Worm (Caenorhabditis elegans): ENCODE data around the gene mab-10.

Gene mab-10

ce11 chrII:10557206-10557574, 29.3 kb downstream of the mab-10 start:
- TF ChIP-seq lsy-2 (tag; optimal IDR thresholded peaks at IDR 0.05) (peak; percentile 41 to 67), alr-1 (tag; optimal IDR thresholded peaks at IDR 0.05; ENCODE audit: borderline replicate concordance) (no peak), mdl-1 (tag; optimal IDR thresholded peaks at IDR 0.05) (peak in 1 of 2 experiments; percentile 47), fos-1 (tag; optimal IDR thresholded peaks at IDR 0.05) (peak; percentile 15), lin-14 (GFP tag; optimal IDR thresholded peaks at IDR 0.05) (peak; percentile 79), skn-1 (tag; optimal IDR thresholded peaks at IDR 0.05) (peak; percentile 73), snpc-4 (tag; optimal IDR thresholded peaks at IDR 0.05) (peak; percentile 26), efl-1 (optimal IDR thresholded peaks at IDR 0.05) (peak in 1 of 2 experiments; percentile 26), efl-1 (GFP tag; optimal IDR thresholded peaks at IDR 0.05 in 1 of 2) (peak in 1 of 2 experiments; percentile 31), sptf-1 (tag; optimal IDR thresholded peaks at IDR 0.05) (no peak), fkh-8 (tag; optimal IDR thresholded peaks at IDR 0.05) (peak; percentile 8), vab-15 (tag; optimal IDR thresholded peaks at IDR 0.05) (no peak), aha-1 (tag; optimal IDR thresholded peaks at IDR 0.05) (no peak), nhr-20 (tag; optimal IDR thresholded peaks at IDR 0.05) (peak; percentile 85), fkh-10 (GFP tag; optimal IDR thresholded peaks at IDR 0.05) (no peak), C34B4.2 (tag; optimal IDR thresholded peaks at IDR 0.05) (no peak), lin-35 (GFP tag; optimal IDR thresholded peaks at IDR 0.05) (peak; percentile 30 to 77), ztf-11 (tag; optimal IDR thresholded peaks at IDR 0.05) (no peak), nhr-71 (tag; optimal IDR thresholded peaks at IDR 0.05) (peak; percentile 92), rnt-1 (tag; optimal IDR thresholded peaks at IDR 0.05) (peak; percentile 13), C16A3.4 (tag; optimal IDR thresholded peaks at IDR 0.05) (peak; percentile 51), efl-3 (GFP tag; optimal IDR thresholded peaks at IDR 0.05) (no peak), pag-3 (tag; optimal IDR thresholded peaks at IDR 0.05; ENCODE audit: borderline replicate concordance, insufficient read depth) (no peak), pqm-1 (tag; optimal IDR thresholded peaks at IDR 0.05) (no peak), snu-23 (GFP tag; optimal IDR thresholded peaks at IDR 0.05) (peak; percentile 78), mep-1 (tag; optimal IDR thresholded peaks at IDR 0.05) (peak; percentile 88), nhr-85 (tag) (peak; percentile 97), elt-2 (tag; optimal IDR thresholded peaks at IDR 0.05) (peak; percentile 22), blmp-1 (tag; optimal IDR thresholded peaks at IDR 0.05) (peak; percentile 79), ztf-4 (tag; optimal IDR thresholded peaks at IDR 0.05) (peak; percentile 21), ama-1 (optimal IDR thresholded peaks at IDR 0.05) (peak; percentile 67), nhr-11 (tag; optimal IDR thresholded peaks at IDR 0.05) (no peak), swsn-7 (tag; optimal IDR thresholded peaks at IDR 0.05) (peak; percentile 37), Y116A8C.19 (tag; optimal IDR thresholded peaks at IDR 0.05; ENCODE audit: borderline replicate concordance) (no peak), lir-3 (tag; optimal IDR thresholded peaks at IDR 0.05; ENCODE audit: poor library complexity) (peak; percentile 45), grh-1 (GFP tag; IDR thresholded peaks at IDR 0.05) (0 out of 2 replicates have a peak, but pooled peaks have one; percentile 28), nhr-47 (tag; optimal IDR thresholded peaks at IDR 0.05) (peak; percentile 41), pax-3 (tag; optimal IDR thresholded peaks at IDR 0.05) (peak; percentile 15), ets-5 (GFP tag; IDR thresholded peaks at IDR 0.05) (no peak), xbp-1 (tag; optimal IDR thresholded peaks at IDR 0.05) (peak; percentile 30), unc-130 (tag; optimal IDR thresholded peaks at IDR 0.05) (no peak), nhr-19 (GFP tag; conservative IDR thresholded peaks at IDR 0.05) (peak; percentile 75), dpl-1 (GFP tag; optimal IDR thresholded peaks at IDR 0.05) (peak; percentile 23 to 29 (median 28)), elt-3 (tag; optimal IDR thresholded peaks at IDR 0.05) (peak in 2 of 6 experiments; percentile 44 to 85), sox-4 (tag; optimal IDR thresholded peaks at IDR 0.05) (no peak), fkh-4 (tag; optimal IDR thresholded peaks at IDR 0.05; ENCODE audit: borderline replicate concordance) (no peak), tbx-2 (tag; optimal IDR thresholded peaks at IDR 0.05) (peak; percentile 52), nhr-76 (tag; optimal IDR thresholded peaks at IDR 0.05) (no peak), lin-13 (GFP tag; optimal IDR thresholded peaks at IDR 0.05) (peak; percentile 11), nhr-90 (tag; optimal IDR thresholded peaks at IDR 0.05; ENCODE audit: poor library complexity) (peak; percentile 72), tlp-1 (tag; optimal IDR thresholded peaks at IDR 0.05) (no peak), irx-1 (tag; optimal IDR thresholded peaks at IDR 0.05) (peak; percentile 53), zag-1 (tag; optimal IDR thresholded peaks at IDR 0.05) (no peak)

Measured in whole organism, L1 larva.